Worm (Caenorhabditis elegans): ENCODE measurements around the gene dyc-1.

DNA sequence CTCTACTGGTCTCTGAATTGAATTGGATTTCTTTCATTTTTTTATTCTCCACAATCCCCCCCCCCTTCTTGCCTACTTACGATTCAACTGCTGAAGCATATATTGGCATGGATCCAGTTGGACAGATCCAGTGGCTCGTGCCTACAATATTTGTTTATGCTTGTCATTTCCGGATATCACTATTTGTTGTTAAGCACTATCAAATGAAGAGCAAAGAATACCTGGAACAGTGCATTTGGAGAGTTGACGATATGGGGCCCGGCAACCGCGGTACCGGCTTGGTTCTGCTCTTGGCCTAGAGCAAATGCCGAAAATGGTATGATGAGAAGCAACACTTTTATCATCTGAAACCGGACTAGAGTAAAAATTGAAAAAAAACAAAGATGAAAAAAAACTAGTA is 18.3 kb downstream of the dyc-1 start, which contains the start of gene lgc-21:
- TF ChIP-seq ceh-28 (tag; optimal IDR thresholded peaks at IDR 0.05) (no peak), ZK546.5 (tag; optimal IDR thresholded peaks at IDR 0.05) (no peak), zag-1 (tag; optimal IDR thresholded peaks at IDR 0.05) (no peak), nhr-25 (tag; optimal IDR thresholded peaks at IDR 0.05) (no peak), egl-27 (tag; optimal IDR thresholded peaks at IDR 0.05) (no peak), lin-39 (tag; optimal IDR thresholded peaks at IDR 0.05) (no peak), lin-15B (tag; optimal IDR thresholded peaks at IDR 0.05) (no peak), pqm-1 (tag; optimal IDR thresholded peaks at IDR 0.05) (no peak), snpc-4 (tag; optimal IDR thresholded peaks at IDR 0.05) (no peak), ama-1 (optimal IDR thresholded peaks at IDR 0.05) (no peak)
